Fruit fly (Drosophila melanogaster): ENCODE data around the gene Crag.
A peak's percentile ranks its signal among the peaks of the same experiment; 100 is the strongest.

DNA sequence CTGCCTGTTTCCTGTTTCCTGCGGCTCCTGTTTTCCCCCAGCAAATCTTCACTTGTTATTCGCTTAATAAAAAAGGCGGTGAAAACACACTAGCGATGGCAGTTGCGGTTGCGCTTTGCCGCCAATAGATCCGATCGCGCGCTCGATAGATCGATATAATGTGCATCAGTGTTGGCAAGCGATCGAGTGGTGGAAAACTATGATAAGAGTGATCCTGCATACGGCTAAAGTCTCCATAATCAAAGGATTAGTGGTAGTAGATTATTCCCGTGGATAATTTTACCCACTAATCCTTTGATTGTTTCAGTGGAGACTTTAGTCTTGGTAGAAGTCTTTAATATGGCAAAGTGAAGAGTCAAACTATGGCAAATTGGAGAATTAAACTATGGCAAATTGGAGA lies 14.4 kb downstream of the Crag start, which contains the start of gene Caf1-180:
- TF ChIP-seq Scr (GFP tag; IDR thresholded peaks at IDR 0.05; ENCODE audit: partially characterized antibody) (peak; percentile 83), pzg (GFP tag; optimal IDR thresholded peaks at IDR 0.05) (peak; percentile 83), usp (GFP tag; optimal IDR thresholded peaks at IDR 0.05) (no peak), HLH4C (GFP tag; IDR thresholded peaks at IDR 0.05; ENCODE audit: partially characterized antibody) (peak; percentile 76), CG5180 (GFP tag; optimal IDR thresholded peaks at IDR 0.05) (no peak), dimm (GFP tag; IDR thresholded peaks at IDR 0.05) (no peak), kah (GFP tag; optimal IDR thresholded peaks at IDR 0.05) (no peak)

Data from whole organism, embryonic.